Worm (Caenorhabditis elegans) whole organism, L4/young adult: ENCODE data around the gene gpch-1.

Experiments
- W03F9.2 ChIP-seq: fragments of 150-350 bp; optimal IDR thresholded peaks from 2 replicates; lab custom pipeline; 2014; ENCODE audit warnings: missing biosample characterization, missing genetic modification characterization
- dao-5 ChIP-seq: sonication (generic microtip); optimal IDR thresholded peaks from 2 replicates; lab custom pipeline; 2016; ENCODE audit warnings: missing genotype, missing genetic modification characterization, moderate library complexity, missing compliant biosample characterization
- him-1 ChIP-seq: sonication (generic microtip); optimal IDR thresholded peaks from 2 replicates; lab custom pipeline; 2016; ENCODE audit warnings: missing genotype, missing genetic modification reagents, missing genetic modification characterization, missing compliant biosample characterization

Gene gpch-1

ce11 chrIII:4390421-4390820 lies 17.9 kb upstream of the gpch-1 start:
- TF ChIP-seq W03F9.2 (tag; lab: Kevin White, UChicago) (no peak), dao-5 (tag; lab: Kevin White, UChicago) (no peak), him-1 (tag; lab: Kevin White, UChicago) (no peak)

- TF ChIP-seq W03F9.2 (tag; lab: Kevin White, UChicago) (no peak), him-1 (tag; lab: Kevin White, UChicago) (no peak)
Observed at ce11 chrIII:4391319-4391718, 17.0 kb upstream of the gpch-1 start.

- TF ChIP-seq him-1 (tag; lab: Kevin White, UChicago), result no peak
- TF ChIP-seq W03F9.2 (tag; lab: Kevin White, UChicago), result no peak
- TF ChIP-seq dao-5 (tag; lab: Kevin White, UChicago), result no peak
Observed at ce11 chrIII:4391938-4392337, 16.4 kb upstream of the gpch-1 start.

- TF ChIP-seq W03F9.2 (tag; lab: Kevin White, UChicago) (no peak), him-1 (tag; lab: Kevin White, UChicago) (no peak), dao-5 (tag; lab: Kevin White, UChicago) (no peak)
Observed at ce11 chrIII:4394496-4394895, 13.9 kb upstream of the gpch-1 start, which contains the start of gene R07E5.4. Gene R07E5.4, plus strand, starts transcription at chrIII:4394796.

- TF ChIP-seq dao-5 (tag; lab: Kevin White, UChicago) (no peak), him-1 (tag; lab: Kevin White, UChicago) (no peak), W03F9.2 (tag; lab: Kevin White, UChicago) (no peak)
Observed at ce11 chrIII:4395857-4396256, 12.5 kb upstream of the gpch-1 start.

- TF ChIP-seq dao-5 (tag; lab: Kevin White, UChicago), result no peak
- no peak for TF ChIP-seq him-1 (tag; lab: Kevin White, UChicago)
- no peak for TF ChIP-seq W03F9.2 (tag; lab: Kevin White, UChicago)
Observed at ce11 chrIII:4397115-4397514, 11.2 kb upstream of the gpch-1 start, which contains the start of gene R07E5.5. Gene R07E5.5, plus strand, starts transcription at chrIII:4397415.

- no peak for TF ChIP-seq W03F9.2 (tag; lab: Kevin White, UChicago)
- no peak for TF ChIP-seq him-1 (tag; lab: Kevin White, UChicago)
- TF ChIP-seq dao-5 (tag; lab: Kevin White, UChicago), result no peak
Observed at ce11 chrIII:4398463-4398862, 9.9 kb upstream of the gpch-1 start, which contains the start of gene R07E5.6. Gene R07E5.6, plus strand, starts transcription at chrIII:4398763.

ce11 chrIII:4401142-4401541 lies 7.2 kb upstream of the gpch-1 start, which contains the start of gene R07E5.15:
Gene R07E5.15, plus strand, starts transcription at chrIII:4401442.
- TF ChIP-seq dao-5 (tag; lab: Kevin White, UChicago) (no peak), him-1 (tag; lab: Kevin White, UChicago) (no peak), W03F9.2 (tag; lab: Kevin White, UChicago) (no peak)

ce11 chrIII:4404339-4404836 lies 4.0 kb upstream of the gpch-1 start, which contains the start of the genes R07E5.17 and snfc-5:
Gene R07E5.17, minus strand, starts transcription at chrIII:4404436.
Gene snfc-5, plus strand, starts transcription at chrIII:4404786.
- no peak for TF ChIP-seq W03F9.2 (tag; lab: Kevin White, UChicago)
- TF ChIP-seq dao-5 (tag; lab: Kevin White, UChicago), result no peak
- no peak for TF ChIP-seq him-1 (tag; lab: Kevin White, UChicago)

ce11 chrIII:4405986-4406385 lies 2.4 kb upstream of the gpch-1 start, which contains the start of gene rnp-4:
Gene rnp-4, plus strand, starts transcription at chrIII:4406286.
- TF ChIP-seq W03F9.2 (tag; lab: Kevin White, UChicago) (no peak), him-1 (tag; lab: Kevin White, UChicago) (no peak), dao-5 (tag; lab: Kevin White, UChicago) (no peak)

ce11 chrIII:4407144-4407543 lies 1.2 kb upstream of the gpch-1 start, which contains the start of gene prdx-3:
Gene prdx-3, plus strand, starts transcription at chrIII:4407444.
- TF ChIP-seq W03F9.2 (tag; lab: Kevin White, UChicago) (no peak), dao-5 (tag; lab: Kevin White, UChicago) (no peak), him-1 (tag; lab: Kevin White, UChicago) (no peak)

ce11 chrIII:4412108-4413009 lies 4.0 kb downstream of the gpch-1 start:
- TF ChIP-seq W03F9.2 (tag; lab: Kevin White, UChicago), result no peak
- no peak for TF ChIP-seq him-1 (tag; lab: Kevin White, UChicago)
- no peak for TF ChIP-seq dao-5 (tag; lab: Kevin White, UChicago)

ce11 chrIII:4413099-4413498 lies 4.7 kb downstream of the gpch-1 start, which contains the start of gene mpc-1:
Gene mpc-1, plus strand, starts transcription at chrIII:4413457.
- TF ChIP-seq W03F9.2 (tag; lab: Kevin White, UChicago) (no peak), him-1 (tag; lab: Kevin White, UChicago) (no peak), dao-5 (tag; lab: Kevin White, UChicago) (no peak)
